Worm (Caenorhabditis elegans): Measurements from ENCODE around the gene T14G8.2.

T14G8.2 gene

DNA sequence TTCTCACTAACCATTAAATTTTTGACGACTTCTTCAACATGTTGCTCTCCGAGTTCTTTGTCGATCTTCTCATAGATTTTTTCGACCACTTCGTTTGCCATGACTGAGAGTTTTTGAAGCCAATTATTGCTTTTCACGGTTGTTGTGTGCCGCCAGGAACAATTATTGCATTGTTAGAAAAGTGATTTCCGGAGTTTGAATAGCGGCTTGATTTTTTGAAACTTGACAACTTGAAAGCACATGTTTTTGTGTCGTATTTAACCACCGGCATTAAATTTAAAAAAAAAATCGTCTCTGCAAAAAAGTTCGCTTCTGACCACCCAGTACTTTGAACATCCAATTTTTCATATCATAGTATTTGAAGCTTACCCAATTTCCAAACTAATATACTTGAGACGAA is 11.8 kb upstream of the T14G8.2 start, which contains the start of gene C52G5.3:
Gene C52G5.3, minus strand, starts transcription at position 101 of the 400 bp plus-strand sequence.
- TF ChIP-seq him-1 (tag; optimal IDR thresholded peaks at IDR 0.05) (no peak), W03F9.2 (tag; optimal IDR thresholded peaks at IDR 0.05) (no peak), dao-5 (tag; optimal IDR thresholded peaks at IDR 0.05) (no peak)

DNA sequence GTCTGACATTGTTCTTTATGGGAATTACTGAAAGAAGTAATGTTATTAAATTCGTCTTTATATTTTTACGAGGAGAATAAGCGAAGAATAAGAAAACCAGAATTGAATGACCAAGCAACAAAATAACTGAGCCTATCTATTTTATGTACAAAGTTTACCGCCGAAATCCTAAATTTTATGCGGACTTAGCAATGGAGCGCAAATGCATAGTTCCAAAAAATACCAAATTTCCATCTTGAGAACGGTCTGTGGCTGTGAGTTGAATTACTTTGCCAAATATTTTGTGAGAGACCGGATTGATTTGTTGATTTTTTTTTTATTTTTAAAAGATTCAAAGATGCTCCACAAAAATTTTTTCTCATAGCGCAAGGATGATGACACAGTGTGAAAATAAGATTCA is 5.2 kb upstream of the T14G8.2 start, which contains the start of gene chd-3:
Gene chd-3, minus strand, starts transcription at position 27 of the 400 bp plus-strand sequence.
- no peak for TF ChIP-seq him-1 (tag; optimal IDR thresholded peaks at IDR 0.05)
- no peak for TF ChIP-seq W03F9.2 (tag; optimal IDR thresholded peaks at IDR 0.05)
- TF ChIP-seq dao-5 (tag; optimal IDR thresholded peaks at IDR 0.05) = no peak

DNA sequence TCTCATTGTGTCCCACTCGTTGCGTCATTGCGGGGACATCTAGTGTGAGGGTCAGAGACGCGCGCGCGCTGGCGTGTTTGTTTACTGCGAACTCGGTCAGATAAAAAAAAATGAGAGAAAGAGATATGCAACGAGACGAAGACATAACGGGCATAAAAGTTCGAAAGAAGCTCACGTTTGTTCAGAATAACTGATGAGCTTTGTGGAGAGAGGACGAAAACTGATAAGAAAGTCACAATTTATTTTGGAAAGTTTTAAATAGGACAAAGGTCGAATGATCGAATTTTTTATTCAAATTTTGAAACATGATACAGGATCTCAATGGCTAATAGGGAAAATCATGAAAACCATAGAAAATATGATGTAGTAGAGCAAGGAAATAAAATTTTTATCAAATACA is 4.7 kb upstream of the T14G8.2 start:
- TF ChIP-seq him-1 (tag; optimal IDR thresholded peaks at IDR 0.05) (no peak), dao-5 (tag; optimal IDR thresholded peaks at IDR 0.05) (no peak), W03F9.2 (tag; optimal IDR thresholded peaks at IDR 0.05) (no peak)

DNA sequence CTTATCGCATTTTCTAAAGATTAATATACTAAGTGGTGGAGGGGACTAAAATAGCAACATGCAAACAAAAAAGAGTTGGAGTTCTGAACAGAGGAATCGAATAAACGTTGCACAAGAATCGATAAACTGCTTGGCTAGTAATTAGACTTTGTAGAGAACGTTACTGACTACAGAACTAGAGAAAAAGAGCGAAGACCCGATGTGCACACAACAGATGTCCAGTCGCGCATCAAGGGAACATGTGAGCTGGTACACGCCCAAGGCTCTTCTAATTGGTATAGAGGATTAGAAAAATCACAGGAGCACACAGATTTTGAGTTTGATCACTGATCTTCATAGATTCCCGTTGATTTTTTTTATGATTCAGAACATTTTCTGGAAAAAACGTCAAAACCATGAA is 3.7 kb upstream of the T14G8.2 start:
- TF ChIP-seq him-1 (tag; optimal IDR thresholded peaks at IDR 0.05) (no peak), dao-5 (tag; optimal IDR thresholded peaks at IDR 0.05) (no peak), W03F9.2 (tag; optimal IDR thresholded peaks at IDR 0.05) (no peak)

DNA sequence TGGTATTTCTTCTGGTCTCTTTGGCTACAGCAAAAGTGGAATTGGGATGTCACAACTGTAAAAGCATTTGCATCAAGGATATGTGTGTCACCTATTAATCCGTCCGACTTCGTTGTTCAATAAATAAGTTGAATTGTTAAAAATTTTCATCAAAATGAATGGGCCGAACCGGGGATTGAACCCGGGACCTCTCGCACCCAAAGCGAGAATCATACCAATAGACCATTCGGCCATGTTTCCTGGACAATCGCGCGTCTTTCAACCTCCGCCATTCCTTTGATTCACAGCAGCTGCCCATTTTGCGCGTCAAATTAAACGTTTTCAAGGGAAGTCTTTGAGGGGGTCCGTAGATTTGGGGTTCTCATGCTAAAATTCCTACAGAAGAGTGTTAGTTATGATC is 3.1 kb upstream of the T14G8.2 start:
- TF ChIP-seq W03F9.2 (tag; optimal IDR thresholded peaks at IDR 0.05) = no peak
- TF ChIP-seq dao-5 (tag; optimal IDR thresholded peaks at IDR 0.05) = no peak
- no peak for TF ChIP-seq him-1 (tag; optimal IDR thresholded peaks at IDR 0.05)

DNA sequence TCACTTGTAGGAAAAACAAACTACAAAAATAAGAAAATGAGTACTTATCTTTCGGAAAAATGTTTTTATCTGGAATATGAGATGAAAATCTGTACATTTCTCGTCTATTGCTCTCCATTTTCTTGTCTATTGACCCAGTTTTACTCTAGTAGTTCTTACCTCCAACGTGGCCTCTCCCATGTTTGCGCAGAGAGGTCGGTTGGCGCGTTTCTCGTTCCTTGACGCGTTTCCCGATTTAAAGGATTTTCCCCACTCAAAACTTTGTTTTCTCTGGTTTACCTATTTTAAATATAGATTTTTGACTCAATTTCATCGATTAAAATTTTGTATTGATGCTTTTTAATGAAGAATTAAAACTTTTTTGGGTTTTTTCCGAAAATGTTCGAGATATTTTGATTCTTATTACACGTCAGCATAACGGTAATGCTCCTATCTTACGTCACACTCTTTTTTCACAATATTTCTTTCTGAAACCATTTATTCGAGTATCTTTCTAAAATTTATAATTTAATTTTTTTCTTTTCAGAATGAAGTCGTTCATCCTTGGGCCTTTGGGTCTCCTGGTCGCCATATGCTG is 3.0 kb downstream of the T14G8.2 start, which contains the start of gene T14G8.3:
Gene T14G8.3, plus strand, starts transcription at position 527 of the 577 bp plus-strand sequence.
- no peak for TF ChIP-seq dao-5 (tag; optimal IDR thresholded peaks at IDR 0.05)
- TF ChIP-seq W03F9.2 (tag; optimal IDR thresholded peaks at IDR 0.05) = peak; percentile 78
- no peak for TF ChIP-seq him-1 (tag; optimal IDR thresholded peaks at IDR 0.05)

DNA sequence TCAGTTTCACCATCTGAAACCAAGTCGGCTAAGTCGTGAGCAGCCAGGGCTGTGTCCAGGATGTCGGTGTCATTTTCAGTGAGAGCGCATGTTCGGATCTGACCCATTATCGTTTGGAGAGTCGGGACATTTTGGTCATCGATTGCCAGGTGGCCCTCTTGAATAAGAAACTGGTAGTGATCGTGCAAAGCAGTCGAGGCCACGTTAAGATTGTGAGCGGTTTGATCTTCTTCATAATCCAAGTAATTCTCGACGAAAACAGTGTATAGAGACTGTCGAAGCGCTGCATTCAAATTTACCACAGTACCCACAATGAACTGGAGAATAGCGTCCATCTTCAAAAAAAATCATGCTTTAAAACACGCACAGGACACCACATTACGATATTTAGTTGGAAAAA is 4.7 kb downstream of the T14G8.2 start, which contains the start of gene T14G8.6:
Gene T14G8.6, minus strand, starts transcription at position 338 of the 400 bp plus-strand sequence.
- no peak for TF ChIP-seq W03F9.2 (tag; optimal IDR thresholded peaks at IDR 0.05)
- TF ChIP-seq him-1 (tag; optimal IDR thresholded peaks at IDR 0.05) = no peak
- TF ChIP-seq dao-5 (tag; optimal IDR thresholded peaks at IDR 0.05) = no peak

DNA sequence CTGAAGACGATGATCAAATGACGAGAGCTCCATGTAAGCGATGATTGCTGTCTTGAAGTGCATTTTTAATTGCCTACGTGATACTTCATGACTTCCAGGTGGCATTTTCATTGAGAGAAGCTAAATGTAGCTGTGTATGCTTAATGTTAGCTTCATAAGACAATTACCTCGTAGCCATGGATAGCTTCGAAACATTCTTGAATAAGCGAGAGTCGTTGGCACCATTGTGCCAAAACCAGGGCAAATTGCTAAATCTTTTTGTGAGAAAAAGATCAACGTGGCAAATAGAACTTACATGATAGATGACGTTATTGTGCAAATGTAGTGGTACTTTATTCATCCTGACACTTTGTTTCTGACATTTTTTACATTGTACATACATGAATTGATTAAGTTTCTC is 5.5 kb downstream of the T14G8.2 start:
- TF ChIP-seq him-1 (tag; optimal IDR thresholded peaks at IDR 0.05) = no peak
- TF ChIP-seq dao-5 (tag; optimal IDR thresholded peaks at IDR 0.05) = no peak
- TF ChIP-seq W03F9.2 (tag; optimal IDR thresholded peaks at IDR 0.05) = no peak

DNA sequence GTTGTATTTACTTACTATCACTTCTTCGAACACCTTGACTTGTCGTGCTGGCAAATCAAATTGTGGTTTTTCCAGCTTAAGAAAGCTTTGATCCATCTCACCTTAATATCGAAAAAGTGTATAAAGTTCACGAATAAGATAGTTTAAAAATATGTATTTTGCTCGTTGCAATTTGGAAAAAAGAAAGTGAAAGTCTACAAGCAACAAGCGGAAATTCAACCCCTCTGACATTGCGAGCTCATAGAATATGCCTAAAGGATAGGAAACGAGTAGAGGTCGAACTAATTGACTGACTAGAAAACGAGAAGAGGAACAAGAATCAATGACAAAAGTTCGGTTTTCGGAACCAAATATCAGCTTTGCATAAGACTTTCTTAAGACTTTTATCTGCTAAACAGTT is 6.0 kb downstream of the T14G8.2 start, which contains the start of gene T14G8.4:
Gene T14G8.4, minus strand, starts transcription at position 101 of the 400 bp plus-strand sequence.
- TF ChIP-seq dao-5 (tag; optimal IDR thresholded peaks at IDR 0.05) = no peak
- no peak for TF ChIP-seq W03F9.2 (tag; optimal IDR thresholded peaks at IDR 0.05)
- no peak for TF ChIP-seq him-1 (tag; optimal IDR thresholded peaks at IDR 0.05)

DNA sequence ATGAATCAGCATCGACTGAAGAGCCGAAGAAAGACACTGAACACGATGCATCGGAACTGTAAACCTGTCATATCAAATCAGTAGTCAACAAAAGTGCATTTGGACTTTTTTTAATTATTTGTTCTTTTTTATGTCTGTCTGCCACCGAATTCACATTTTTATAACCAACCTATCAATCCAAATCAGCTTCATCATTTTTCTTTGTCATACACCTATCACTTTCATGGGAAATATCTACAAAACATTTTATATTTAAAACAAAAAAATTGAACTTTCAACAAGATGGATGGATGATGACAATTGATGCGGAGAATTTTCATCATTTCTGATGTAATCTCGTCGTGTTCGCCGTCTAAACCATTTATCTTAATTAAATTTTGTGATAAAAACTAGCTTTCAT is 11.6 kb downstream of the T14G8.2 start:
- TF ChIP-seq dao-5 (tag; optimal IDR thresholded peaks at IDR 0.05) (no peak), W03F9.2 (tag; optimal IDR thresholded peaks at IDR 0.05) (no peak)

DNA sequence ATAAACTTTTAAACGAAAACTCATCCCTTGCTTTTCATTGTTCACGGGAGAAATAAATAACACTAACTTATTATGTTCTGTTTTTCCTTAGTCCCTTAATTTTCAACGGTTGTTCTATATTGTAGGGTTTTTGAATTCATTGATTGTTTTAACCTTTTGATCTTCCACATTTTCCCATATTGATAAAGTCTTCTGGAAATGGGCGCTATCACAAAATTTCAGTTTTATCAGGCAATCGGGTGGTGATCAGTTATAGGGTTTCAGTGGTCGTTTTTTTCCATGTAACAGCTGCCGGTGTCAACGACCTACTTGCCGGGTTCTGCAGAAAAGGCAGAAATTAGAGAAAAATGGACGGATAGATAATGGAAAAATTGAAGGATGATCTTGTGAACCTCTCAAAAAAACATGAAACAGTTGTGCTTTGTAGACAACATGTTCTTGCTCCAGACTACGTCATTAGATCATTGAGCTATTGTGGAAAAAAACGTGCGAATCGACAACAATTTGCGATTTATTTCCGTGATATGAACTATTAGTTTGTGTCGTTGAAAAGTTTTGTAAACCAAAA is 12.1 kb downstream of the T14G8.2 start:
- TF ChIP-seq W03F9.2 (tag; optimal IDR thresholded peaks at IDR 0.05) (no peak), him-1 (tag; optimal IDR thresholded peaks at IDR 0.05) (no peak), dao-5 (tag; optimal IDR thresholded peaks at IDR 0.05) (no peak)

DNA sequence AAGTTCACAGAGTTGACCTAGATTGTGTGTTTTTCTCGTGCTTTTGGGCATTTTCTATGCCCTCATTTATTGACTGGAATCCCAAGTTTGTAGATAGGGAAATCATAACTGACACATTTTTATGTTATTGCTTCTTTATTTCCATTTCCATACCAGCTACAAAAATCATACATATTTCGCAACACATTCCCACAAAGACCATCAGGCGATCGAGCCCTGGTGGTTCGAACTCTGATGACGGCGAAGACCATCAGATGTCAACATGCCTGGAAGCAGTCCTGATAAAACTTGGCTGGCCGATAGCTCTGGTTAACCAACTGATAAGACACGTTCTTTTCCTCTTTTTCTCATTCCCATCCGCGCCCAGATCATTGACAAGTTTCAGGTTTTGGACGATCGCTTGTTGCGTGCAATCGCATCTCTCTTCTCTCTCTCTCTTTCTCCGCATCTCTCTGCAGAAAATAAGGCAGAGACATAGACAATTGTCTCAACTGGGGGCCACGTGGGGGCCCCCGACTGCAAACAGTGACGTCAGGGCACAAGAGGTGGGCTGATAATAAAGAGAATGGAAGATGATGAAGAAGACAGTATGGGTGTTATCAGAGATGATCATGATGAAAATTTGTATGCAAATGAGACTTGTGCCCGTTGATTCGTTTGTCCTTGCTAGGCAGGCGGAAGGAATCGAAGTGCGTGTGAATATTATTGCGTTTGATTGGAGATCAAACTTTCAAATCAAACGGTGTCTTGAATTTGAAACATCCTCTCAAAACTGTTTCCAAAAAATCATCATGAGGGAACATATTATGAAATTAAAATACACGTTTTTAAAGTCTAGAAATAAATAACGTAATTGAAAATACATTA is 14.5 kb downstream of the T14G8.2 start:
- TF ChIP-seq dao-5 (tag; optimal IDR thresholded peaks at IDR 0.05) (peak; percentile 48), him-1 (tag; optimal IDR thresholded peaks at IDR 0.05) (no peak)

DNA sequence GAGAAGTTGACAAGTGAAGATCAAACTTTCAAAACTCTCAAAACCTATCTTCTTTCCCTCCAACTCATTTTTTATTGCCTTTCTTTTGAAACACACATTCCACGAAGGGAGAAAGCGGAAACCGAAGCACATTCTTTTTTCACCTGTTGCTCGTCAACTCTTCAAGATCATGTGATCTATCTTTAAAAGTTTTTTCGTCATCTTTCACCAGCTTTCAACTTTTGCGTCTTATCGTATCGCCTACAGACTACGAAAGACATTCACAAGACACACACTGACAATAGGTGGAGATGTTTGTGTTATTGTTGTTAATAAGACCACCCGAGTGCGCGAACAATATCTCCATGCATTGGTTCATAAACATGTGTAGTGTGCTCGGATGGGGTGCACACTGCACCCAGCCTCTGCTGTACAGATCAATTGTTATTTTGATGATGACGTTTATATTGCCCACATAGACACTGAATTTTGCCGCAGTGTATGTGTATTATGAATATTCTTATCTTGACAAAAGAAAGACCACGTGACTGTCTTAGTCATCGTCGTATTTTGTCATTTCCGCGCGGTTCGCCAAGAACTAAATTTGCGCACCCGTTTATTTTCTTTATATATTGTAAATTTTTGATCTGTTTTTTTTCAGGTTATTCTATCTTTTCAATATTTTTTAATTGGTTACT is 16.0 kb downstream of the T14G8.2 start:
- TF ChIP-seq W03F9.2 (tag; optimal IDR thresholded peaks at IDR 0.05) = no peak
- TF ChIP-seq him-1 (tag; optimal IDR thresholded peaks at IDR 0.05) = no peak
- no peak for TF ChIP-seq dao-5 (tag; optimal IDR thresholded peaks at IDR 0.05)

All from whole organism, L4/young adult.